Fruit fly (Drosophila melanogaster): Measurements from ENCODE around the gene ifc.

The ifc gene

dm6 chr2L:5978333-5979054, 7.7 kb upstream of the ifc start (continued):
- no peak for TF ChIP-seq CG12104 (GFP tag; optimal IDR thresholded peaks at IDR 0.05)
- TF ChIP-seq dati (GFP tag; IDR thresholded peaks at IDR 0.05) = no peak
- TF ChIP-seq emc (GFP tag; optimal IDR thresholded peaks at IDR 0.05) = no peak
- no peak for TF ChIP-seq CG17912 (GFP tag; optimal IDR thresholded peaks at IDR 0.05)
- no peak for TF ChIP-seq Hand (GFP tag; optimal IDR thresholded peaks at IDR 0.05)
- TF ChIP-seq Sox100B (GFP tag; optimal IDR thresholded peaks at IDR 0.05) = no peak
- no peak for TF ChIP-seq caup (GFP tag; optimal IDR thresholded peaks at IDR 0.05; ENCODE audit: severe bottlenecking)
- TF ChIP-seq Ssrp (tag; optimal IDR thresholded peaks at IDR 0.05) = no peak
- no peak for TF ChIP-seq bigmax (GFP tag; optimal IDR thresholded peaks at IDR 0.05)
- no peak for TF ChIP-seq lola (GFP tag; optimal IDR thresholded peaks at IDR 0.05)
- no peak for TF ChIP-seq CG7745 (tag; optimal IDR thresholded peaks at IDR 0.05)
- TF ChIP-seq CG34376 (GFP tag; optimal IDR thresholded peaks at IDR 0.05) = no peak
- TF ChIP-seq CG12769 (tag; optimal IDR thresholded peaks at IDR 0.05) = no peak
- no peak for TF ChIP-seq CG2889 (GFP tag; IDR thresholded peaks at IDR 0.05)
- TF ChIP-seq pan (optimal IDR thresholded peaks at IDR 0.05) = no peak
- TF ChIP-seq pan (GFP tag; optimal IDR thresholded peaks at IDR 0.05 in 1 of 2, IDR thresholded peaks at IDR 0.05 in 1 of 2) = no peak
- TF ChIP-seq row (GFP tag; IDR thresholded peaks at IDR 0.05) = no peak
- no peak for TF ChIP-seq CG1792 (GFP tag; optimal IDR thresholded peaks at IDR 0.05)
- no peak for TF ChIP-seq gt (GFP tag; IDR thresholded peaks at IDR 0.05)
- TF ChIP-seq tna (GFP tag; IDR thresholded peaks at IDR 0.05; ENCODE audit: partially characterized antibody) = no peak
- TF ChIP-seq ash1 (GFP tag; optimal IDR thresholded peaks at IDR 0.05) = no peak
- TF ChIP-seq CG1647 (GFP tag; optimal IDR thresholded peaks at IDR 0.05) = no peak
- TF ChIP-seq CG17612 (GFP tag; IDR thresholded peaks at IDR 0.05) = no peak
- no peak for TF ChIP-seq CG14441 (GFP tag; IDR thresholded peaks at IDR 0.05)
- TF ChIP-seq tin (GFP tag; optimal IDR thresholded peaks at IDR 0.05) = no peak
- no peak for TF ChIP-seq CG4854 (GFP tag; optimal IDR thresholded peaks at IDR 0.05)
- TF ChIP-seq CoRest (tag; optimal IDR thresholded peaks at IDR 0.05) = no peak
- TF ChIP-seq twi (tag; optimal IDR thresholded peaks at IDR 0.05) = no peak
- TF ChIP-seq CG14710 (tag; optimal IDR thresholded peaks at IDR 0.05) = peak; percentile 22
- no peak for TF ChIP-seq Mes4 (GFP tag; optimal IDR thresholded peaks at IDR 0.05)
- no peak for TF ChIP-seq cad (GFP tag; optimal IDR thresholded peaks at IDR 0.05)
- TF ChIP-seq vnd (GFP tag; IDR thresholded peaks at IDR 0.05; ENCODE audit: partially characterized antibody) = no peak
- no peak for TF ChIP-seq CG10431 (GFP tag; optimal IDR thresholded peaks at IDR 0.05)
- TF ChIP-seq cwo (GFP tag; optimal IDR thresholded peaks at IDR 0.05) = no peak
- TF ChIP-seq Atf3 (GFP tag; optimal IDR thresholded peaks at IDR 0.05) = no peak
- TF ChIP-seq nmo (GFP tag; optimal IDR thresholded peaks at IDR 0.05) = no peak
- no peak for TF ChIP-seq jumu (GFP tag; optimal IDR thresholded peaks at IDR 0.05)
- no peak for TF ChIP-seq pita (GFP tag; optimal IDR thresholded peaks at IDR 0.05)
- no peak for TF ChIP-seq gfzf (GFP tag; optimal IDR thresholded peaks at IDR 0.05)
- TF ChIP-seq sc (optimal IDR thresholded peaks at IDR 0.05) = no peak
- TF ChIP-seq sc (GFP tag; optimal IDR thresholded peaks at IDR 0.05) = no peak
- no peak for TF ChIP-seq Vsx1 (GFP tag; optimal IDR thresholded peaks at IDR 0.05)
- TF ChIP-seq Sox102F (GFP tag; optimal IDR thresholded peaks at IDR 0.05) = no peak
- TF ChIP-seq CG10543 (GFP tag; optimal IDR thresholded peaks at IDR 0.05) = peak; percentile 13
- TF ChIP-seq CG10147 (GFP tag; optimal IDR thresholded peaks at IDR 0.05) = no peak
- TF ChIP-seq CG9609 (GFP tag; optimal IDR thresholded peaks at IDR 0.05) = no peak
- TF ChIP-seq CG8478 (optimal IDR thresholded peaks at IDR 0.05) = peak; percentile 34
- no peak for TF ChIP-seq CG5953 (GFP tag; IDR thresholded peaks at IDR 0.05)
- TF ChIP-seq gem (tag; optimal IDR thresholded peaks at IDR 0.05) = no peak
- TF ChIP-seq Hmr (GFP tag; optimal IDR thresholded peaks at IDR 0.05) = no peak

All from whole organism, embryonic.